Worm (Caenorhabditis elegans) whole organism, midembryonic: ENCODE results near the gene gta-1.

Source experiments
- T22C8.4 ChIP-seq: fragments of 200-800 bp; sonication (Bioruptor generic); IDR thresholded peaks from 2 replicates; pipeline ENCODE4 v1.3.6; 2022; ENCODE audit warnings: missing genetic modification characterization, missing compliant biosample characterization
- cog-1 ChIP-seq: sonication (generic microtip); optimal IDR thresholded peaks from 2 replicates; lab custom pipeline; 2016; ENCODE audit warnings: missing genetic modification characterization, missing compliant biosample characterization
- flt-1 ChIP-seq: fragments of 200-800 bp; sonication (Bioruptor generic); IDR thresholded peaks from 2 replicates; pipeline ENCODE4 v1.3.6; 2022; ENCODE audit warnings: missing genetic modification characterization, missing compliant biosample characterization
- klf-2 ChIP-seq: fragments of 200-800 bp; sonication (Bioruptor generic); conservative IDR thresholded peaks from 2 replicates; pipeline ENCODE4 v1.3.6; 2022; ENCODE audit warnings: missing genetic modification reagents, missing genetic modification characterization, missing compliant biosample characterization
- med-1 ChIP-seq: sonication (generic microtip); optimal IDR thresholded peaks from 2 replicates; lab custom pipeline; 2017; ENCODE audit warnings: missing genetic modification characterization, mild to moderate bottlenecking, missing compliant biosample characterization, antibody characterized with exemption, missing genetic modification reagents; ENCODE audit not compliant: insufficient read depth
- ref-1 ChIP-seq: fragments of 200-800 bp; sonication (Bioruptor generic); conservative IDR thresholded peaks from 2 replicates; pipeline ENCODE4 v1.3.6; 2022; ENCODE audit warnings: missing genetic modification reagents, missing genetic modification characterization, missing compliant biosample characterization
- tab-1 ChIP-seq: fragments of 200-800 bp; sonication (Bioruptor generic); IDR thresholded peaks from 2 replicates; pipeline ENCODE4 v1.3.6; 2022; ENCODE audit warnings: missing genetic modification characterization, missing compliant biosample characterization
- ztf-23 ChIP-seq: fragments of 200-800 bp; sonication (Bioruptor generic); IDR thresholded peaks from 2 replicates; pipeline ENCODE4 v1.3.6; 2022; ENCODE audit warnings: missing genetic modification reagents, missing genetic modification characterization, missing compliant biosample characterization
- ztf-29 ChIP-seq: fragments of 200-800 bp; sonication (Bioruptor generic); IDR thresholded peaks from 2 replicates; pipeline ENCODE4 v1.3.6; 2022; ENCODE audit warnings: missing genetic modification reagents, missing genetic modification characterization, missing compliant biosample characterization

Gene gta-1

ce11 chrIV:10197317-10197867 is 16.9 kb downstream of the gta-1 start, which contains the start of gene gon-4:
TSS of gene gon-4 (plus strand) at chrIV:10197817.
- TF ChIP-seq tab-1 (GFP tag; lab: Robert Waterston, UW) (no peak), ztf-23 (GFP tag; lab: Robert Waterston, UW) (no peak)

- no peak for TF ChIP-seq klf-2 (GFP tag; lab: Robert Waterston, UW)
These were observed 25.7 kb downstream of the gta-1 start, which contains the start of gene K04D7.6 for ce11 chrIV:10206182-10206581. TSS of gene K04D7.6 (minus strand) at chrIV:10206282.

ce11 chrIV:10214811-10215210 is 34.4 kb downstream of the gta-1 start, which contains the start of gene abt-1:
TSS of gene abt-1 (minus strand) at chrIV:10214911.
- TF ChIP-seq ztf-29 (GFP tag; lab: Robert Waterston, UW), result no peak
- TF ChIP-seq ztf-23 (GFP tag; lab: Robert Waterston, UW), result no peak
- no peak for TF ChIP-seq ref-1 (GFP tag; lab: Robert Waterston, UW)
- no peak for TF ChIP-seq klf-2 (GFP tag; lab: Robert Waterston, UW)

ce11 chrIV:10215393-10215792 is 34.9 kb downstream of the gta-1 start:
- no peak for TF ChIP-seq ztf-23 (GFP tag; lab: Robert Waterston, UW)
- TF ChIP-seq ref-1 (GFP tag; lab: Robert Waterston, UW), result no peak
- TF ChIP-seq ztf-29 (GFP tag; lab: Robert Waterston, UW), result no peak

ce11 chrIV:10216078-10216477 is 35.6 kb downstream of the gta-1 start, which contains the start of gene col-124:
TSS of gene col-124 (plus strand) at chrIV:10216451.
- no peak for TF ChIP-seq ref-1 (GFP tag; lab: Robert Waterston, UW)
- TF ChIP-seq flt-1, result no peak
- no peak for TF ChIP-seq ztf-23 (GFP tag; lab: Robert Waterston, UW)
- no peak for TF ChIP-seq T22C8.4
- no peak for TF ChIP-seq cog-1 (tag; lab: Kevin White, UChicago)
- no peak for TF ChIP-seq ztf-29 (GFP tag; lab: Robert Waterston, UW)
- no peak for TF ChIP-seq klf-2 (GFP tag; lab: Robert Waterston, UW)
- no peak for TF ChIP-seq tab-1 (GFP tag; lab: Robert Waterston, UW)
- no peak for TF ChIP-seq med-1

- no peak for TF ChIP-seq med-1
- TF ChIP-seq cog-1 (tag; lab: Kevin White, UChicago), result no peak
- TF ChIP-seq T22C8.4, result no peak
- TF ChIP-seq tab-1 (GFP tag; lab: Robert Waterston, UW), result no peak
- TF ChIP-seq ref-1 (GFP tag; lab: Robert Waterston, UW), result no peak
- TF ChIP-seq ztf-29 (GFP tag; lab: Robert Waterston, UW), result no peak
- no peak for TF ChIP-seq klf-2 (GFP tag; lab: Robert Waterston, UW)
- TF ChIP-seq flt-1, result no peak
- no peak for TF ChIP-seq ztf-23 (GFP tag; lab: Robert Waterston, UW)
These were observed 36.3 kb downstream of the gta-1 start for ce11 chrIV:10216704-10217296.

- TF ChIP-seq cog-1 (tag; lab: Kevin White, UChicago) (no peak), klf-2 (GFP tag; lab: Robert Waterston, UW) (no peak), T22C8.4 (no peak), ztf-23 (GFP tag; lab: Robert Waterston, UW) (no peak), flt-1 (no peak), ztf-29 (GFP tag; lab: Robert Waterston, UW) (no peak), tab-1 (GFP tag; lab: Robert Waterston, UW) (no peak), med-1 (no peak), ref-1 (GFP tag; lab: Robert Waterston, UW) (no peak)
These were observed 38.7 kb downstream of the gta-1 start, which contains the start of gene qns-1 for ce11 chrIV:10219208-10219607. TSS of gene qns-1 (minus strand) at chrIV:10219308.

- TF ChIP-seq klf-2 (GFP tag; lab: Robert Waterston, UW) (no peak), T22C8.4 (no peak), ztf-23 (GFP tag; lab: Robert Waterston, UW) (no peak), ztf-29 (GFP tag; lab: Robert Waterston, UW) (no peak), cog-1 (tag; lab: Kevin White, UChicago) (no peak), tab-1 (GFP tag; lab: Robert Waterston, UW) (no peak), flt-1 (no peak), med-1 (no peak), ref-1 (GFP tag; lab: Robert Waterston, UW) (no peak)
These were observed 40.7 kb downstream of the gta-1 start, which contains the start of gene tram-1 for ce11 chrIV:10221187-10221586. TSS of gene tram-1 (minus strand) at chrIV:10221287.

ce11 chrIV:10222122-10222589 is 41.7 kb downstream of the gta-1 start, which contains the start of gene C24F3.2:
TSS of gene C24F3.2 (plus strand) at chrIV:10222539.
- TF ChIP-seq ztf-29 (GFP tag; lab: Robert Waterston, UW) (0 out of 2 replicates have a peak, but pooled peaks have one; percentile 44), cog-1 (tag; lab: Kevin White, UChicago) (peak; percentile 58), ztf-23 (GFP tag; lab: Robert Waterston, UW) (no peak)

- TF ChIP-seq klf-2 (GFP tag; lab: Robert Waterston, UW) (no peak), ztf-23 (GFP tag; lab: Robert Waterston, UW) (no peak), ztf-29 (GFP tag; lab: Robert Waterston, UW) (no peak), ref-1 (GFP tag; lab: Robert Waterston, UW) (no peak), flt-1 (no peak), tab-1 (GFP tag; lab: Robert Waterston, UW) (no peak), cog-1 (tag; lab: Kevin White, UChicago) (no peak), T22C8.4 (no peak), med-1 (no peak)
These were observed 43.3 kb downstream of the gta-1 start, which contains the start of gene nas-12 for ce11 chrIV:10223723-10224122. TSS of gene nas-12 (plus strand) at chrIV:10224023.
